Fruit fly (Drosophila melanogaster) whole organism, embryonic: ENCODE data around the gene Muc30E.

ENCODE experiments used
- Atf6 ChIP-seq: fragments of 200-800 bp; sonication (Bioruptor generic); IDR thresholded peaks from 2 replicates; pipeline ENCODE4 v1.3.6; 2022; ENCODE audit warnings: missing biosample characterization, missing genetic modification characterization
- CG11093 ChIP-seq: fragments of 200-800 bp; sonication (Bioruptor generic); IDR thresholded peaks from 3 replicates; pipeline ENCODE4 v1.3.6; 2022; ENCODE audit warnings: missing biosample characterization, missing genetic modification characterization
- CG11456 ChIP-seq: fragments of 200-800 bp; sonication (Bioruptor generic); IDR thresholded peaks from 3 replicates; pipeline ENCODE4 v1.3.6; 2022; ENCODE audit warnings: missing biosample characterization, missing genetic modification characterization
- CG12236 ChIP-seq: fragments of 200-800 bp; sonication (Bioruptor generic); optimal IDR thresholded peaks from 2 replicates; lab custom pipeline; 2016; ENCODE audit warnings: missing biosample characterization, missing genetic modification characterization
- CG14441 ChIP-seq: fragments of 200-800 bp; sonication (Bioruptor generic); IDR thresholded peaks from 2 replicates; pipeline ENCODE4 v1.3.6; 2022; ENCODE audit warnings: missing biosample characterization, missing genetic modification characterization
- CG15479 ChIP-seq: fragments of 200-800 bp; sonication (Bioruptor generic); optimal IDR thresholded peaks from 3 replicates; lab custom pipeline; 2019; ENCODE audit warnings: missing biosample characterization, mild to moderate bottlenecking, missing genetic modification characterization, moderate library complexity
- CG1603 ChIP-seq: fragments of 200-800 bp; sonication (Bioruptor generic); optimal IDR thresholded peaks from 2 replicates; lab custom pipeline; 2019; ENCODE audit warnings: missing biosample characterization, mild to moderate bottlenecking, missing genetic modification characterization, moderate library complexity
- CG16813 ChIP-seq: fragments of 200-800 bp; sonication (Bioruptor generic); IDR thresholded peaks from 3 replicates; pipeline ENCODE4 v1.3.6; 2022; ENCODE audit warnings: missing biosample characterization, missing genetic modification characterization; ENCODE audit not compliant: partially characterized antibody
- CG18764 ChIP-seq: fragments of 200-800 bp; sonication (Bioruptor generic); optimal IDR thresholded peaks from 3 replicates; lab custom pipeline; 2016; ENCODE audit warnings: missing biosample characterization, missing genetic modification characterization
- CG2889 ChIP-seq: fragments of 200-800 bp; sonication (Bioruptor generic); IDR thresholded peaks from 3 replicates; pipeline ENCODE4 v1.3.6; 2022; ENCODE audit warnings: missing biosample characterization, missing genetic modification characterization
- CG31365 ChIP-seq: fragments of 200-800 bp; sonication (Bioruptor generic); optimal IDR thresholded peaks from 2 replicates; lab custom pipeline; 2018; ENCODE audit warnings: missing biosample characterization, mild to moderate bottlenecking, missing genetic modification characterization
- CG31441 ChIP-seq: fragments of 200-800 bp; sonication (Bioruptor generic); IDR thresholded peaks from 2 replicates; pipeline ENCODE4 v1.3.6; 2022; ENCODE audit warnings: missing biosample characterization, missing genetic modification characterization
- CG32772 ChIP-seq: fragments of 200-800 bp; sonication (Bioruptor generic); IDR thresholded peaks from 2 replicates; pipeline ENCODE4 v1.3.6; 2022; ENCODE audit warnings: missing biosample characterization, missing genetic modification characterization
- CG33213 ChIP-seq: fragments of 200-800 bp; sonication (Bioruptor generic); optimal IDR thresholded peaks from 3 replicates; lab custom pipeline; 2016; ENCODE audit warnings: missing biosample characterization, missing genetic modification characterization
- CG4404 ChIP-seq: fragments of 200-800 bp; sonication (Bioruptor generic); IDR thresholded peaks from 2 replicates; pipeline ENCODE4 v1.3.6; 2022; ENCODE audit warnings: missing biosample characterization, missing genetic modification characterization
- CG7786 ChIP-seq: fragments of 200-800 bp; sonication (Bioruptor generic); optimal IDR thresholded peaks from 2 replicates; lab custom pipeline; 2016; ENCODE audit warnings: missing biosample characterization, missing genetic modification characterization
- CG7963 ChIP-seq: fragments of 200-800 bp; sonication (Bioruptor generic); IDR thresholded peaks from 3 replicates; pipeline ENCODE4 v1.3.6; 2022; ENCODE audit warnings: missing biosample characterization, missing genetic modification characterization; ENCODE audit not compliant: partially characterized antibody
- CG7987 ChIP-seq: fragments of 200-800 bp; sonication (Bioruptor generic); optimal IDR thresholded peaks from 2 replicates; lab custom pipeline; 2018; ENCODE audit warnings: missing biosample characterization, mild to moderate bottlenecking, missing genetic modification characterization, moderate library complexity
- CG8924 ChIP-seq: fragments of 200-800 bp; optimal IDR thresholded peaks from 3 replicates; lab custom pipeline; 2019; ENCODE audit warnings: missing biosample characterization, mild to moderate bottlenecking, missing genetic modification characterization, moderate library complexity
- CG9817 ChIP-seq: fragments of 200-800 bp; sonication (Bioruptor generic); optimal IDR thresholded peaks from 2 replicates; lab custom pipeline; 2018; ENCODE audit warnings: missing biosample characterization, mild to moderate bottlenecking, missing genetic modification characterization, moderate library complexity
- CTCF ChIP-seq: fragments of 200-800 bp; sonication (Bioruptor generic); optimal IDR thresholded peaks from 2 replicates; lab custom pipeline; 2017; ENCODE audit warnings: missing biosample characterization, mild to moderate bottlenecking, missing genetic modification characterization, moderate library complexity
- Hsf ChIP-seq: fragments of 200-800 bp; sonication (Bioruptor generic); optimal IDR thresholded peaks from 3 replicates; lab custom pipeline; 2016; ENCODE audit warnings: missing biosample characterization, missing genetic modification characterization
- Meics ChIP-seq: fragments of 200-800 bp; sonication (Bioruptor generic); optimal IDR thresholded peaks from 2 replicates; lab custom pipeline; 2017; ENCODE audit warnings: missing biosample characterization, mild to moderate bottlenecking, missing genetic modification characterization
- NK7.1 ChIP-seq: fragments of 200-800 bp; sonication (Bioruptor generic); optimal IDR thresholded peaks from 3 replicates; lab custom pipeline; 2016; ENCODE audit warnings: missing biosample characterization, missing genetic modification characterization
- Optix ChIP-seq: fragments of 200-800 bp; sonication (Bioruptor generic); IDR thresholded peaks from 3 replicates; pipeline ENCODE4 v1.3.6; 2022; ENCODE audit warnings: missing biosample characterization, missing genetic modification characterization
- Poxn ChIP-seq: fragments of 200-800 bp; sonication (Bioruptor generic); IDR thresholded peaks from 2 replicates; pipeline ENCODE4 v1.3.6; 2022; ENCODE audit warnings: missing biosample characterization, missing genetic modification characterization
- Sox100B ChIP-seq: fragments of 200-800 bp; sonication (Bioruptor generic); optimal IDR thresholded peaks from 3 replicates; lab custom pipeline; 2018; ENCODE audit warnings: missing biosample characterization, mild to moderate bottlenecking, missing genetic modification characterization
- Sry-β ChIP-seq: fragments of 200-800 bp; sonication (Bioruptor generic); optimal IDR thresholded peaks from 2 replicates; lab custom pipeline; 2018; ENCODE audit warnings: missing biosample characterization, mild to moderate bottlenecking, missing genetic modification characterization, moderate library complexity
- ab ChIP-seq: fragments of 200-800 bp; sonication (Bioruptor generic); optimal IDR thresholded peaks from 2 replicates; lab custom pipeline; 2016; ENCODE audit warnings: missing biosample characterization, missing genetic modification characterization
- crc ChIP-seq: fragments of 200-800 bp; sonication (Bioruptor generic); optimal IDR thresholded peaks from 2 replicates; lab custom pipeline; 2016; ENCODE audit warnings: missing biosample characterization, missing genetic modification characterization
- dm ChIP-seq: fragments of 200-800 bp; sonication (Bioruptor generic); optimal IDR thresholded peaks from 3 replicates; lab custom pipeline; 2016; ENCODE audit warnings: missing biosample characterization, missing genetic modification characterization
- ems ChIP-seq: fragments of 200-800 bp; sonication (Bioruptor generic); optimal IDR thresholded peaks from 3 replicates; lab custom pipeline; 2016; ENCODE audit warnings: missing biosample characterization, missing genetic modification characterization
- en ChIP-seq: fragments of 200-800 bp; sonication (Bioruptor generic); optimal IDR thresholded peaks from 2 replicates; lab custom pipeline; 2016; ENCODE audit warnings: missing biosample characterization, missing genetic modification characterization
- eve ChIP-seq, 2 experiments: fragments of >200 bp; optimal IDR thresholded peaks; 2 replicates each; lab custom pipeline; 2017; ENCODE audit warnings: missing biosample characterization in 2 of 2, missing genetic modification characterization in 2 of 2
- eyg ChIP-seq: fragments of 200-800 bp; sonication (Bioruptor generic); optimal IDR thresholded peaks from 3 replicates; lab custom pipeline; 2016; ENCODE audit warnings: missing biosample characterization, missing genetic modification characterization
- ind ChIP-seq: fragments of 200-800 bp; sonication (Bioruptor generic); optimal IDR thresholded peaks from 3 replicates; lab custom pipeline; 2016; ENCODE audit warnings: missing biosample characterization, missing genetic modification characterization
- kni ChIP-seq: fragments of 200-800 bp; sonication (Bioruptor generic); optimal IDR thresholded peaks from 3 replicates; lab custom pipeline; 2017; ENCODE audit warnings: mild to moderate bottlenecking, missing biosample characterization, missing genetic modification reagents, missing genetic modification characterization
- knrl ChIP-seq: fragments of 200-800 bp; sonication (Bioruptor generic); IDR thresholded peaks from 3 replicates; pipeline ENCODE4 v1.3.6; 2022; ENCODE audit warnings: missing biosample characterization, missing genetic modification characterization; ENCODE audit not compliant: partially characterized antibody
- odd ChIP-seq: fragments of 200-800 bp; sonication (Bioruptor generic); optimal IDR thresholded peaks from 2 replicates; lab custom pipeline; 2017; ENCODE audit warnings: missing biosample characterization, mild to moderate bottlenecking, missing genetic modification characterization
- p53 ChIP-seq: fragments of 200-800 bp; sonication (Bioruptor generic); optimal IDR thresholded peaks from 2 replicates; lab custom pipeline; 2016; ENCODE audit warnings: missing biosample characterization, missing genetic modification characterization
- phol ChIP-seq: fragments of 200-800 bp; sonication (Bioruptor generic); optimal IDR thresholded peaks from 3 replicates; lab custom pipeline; 2018; ENCODE audit warnings: missing biosample characterization, mild to moderate bottlenecking, missing genetic modification characterization, moderate library complexity
- pita ChIP-seq: fragments of 200-800 bp; sonication (Bioruptor generic); optimal IDR thresholded peaks from 2 replicates; lab custom pipeline; 2017; ENCODE audit warnings: missing biosample characterization, mild to moderate bottlenecking, missing genetic modification characterization
- pzg ChIP-seq: fragments of 200-800 bp; sonication (Bioruptor generic); optimal IDR thresholded peaks from 3 replicates; lab custom pipeline; 2018; ENCODE audit warnings: missing biosample characterization, mild to moderate bottlenecking, missing genetic modification characterization, moderate library complexity
- row ChIP-seq: fragments of 200-800 bp; sonication (Bioruptor generic); IDR thresholded peaks from 3 replicates; pipeline ENCODE4 v1.3.6; 2022; ENCODE audit warnings: missing biosample characterization, missing genetic modification characterization
- shn ChIP-seq: fragments of 200-800 bp; sonication (Bioruptor generic); optimal IDR thresholded peaks from 3 replicates; lab custom pipeline; 2016; ENCODE audit warnings: missing biosample characterization, missing genetic modification characterization
- sima ChIP-seq: fragments of 200-800 bp; sonication (Bioruptor generic); optimal IDR thresholded peaks from 2 replicates; lab custom pipeline; 2016; ENCODE audit warnings: missing biosample characterization, missing genetic modification characterization
- tio ChIP-seq: fragments of 200-800 bp; sonication (Bioruptor generic); optimal IDR thresholded peaks from 2 replicates; lab custom pipeline; 2017; ENCODE audit warnings: missing biosample characterization, missing genetic modification characterization, inconsistent platforms
- toy ChIP-seq: fragments of 200-800 bp; sonication (Bioruptor generic); IDR thresholded peaks from 2 replicates; pipeline ENCODE4 v1.3.6; 2022; ENCODE audit warnings: missing biosample characterization, missing genetic modification characterization
- twi ChIP-seq: fragments of 200-800 bp; optimal IDR thresholded peaks from 2 replicates; lab custom pipeline; 2019; ENCODE audit warnings: missing biosample characterization, mild to moderate bottlenecking, missing genetic modification characterization, moderate library complexity
- tx ChIP-seq: fragments of 200-800 bp; sonication (Bioruptor generic); optimal IDR thresholded peaks from 2 replicates; lab custom pipeline; 2016; ENCODE audit warnings: missing biosample characterization, missing genetic modification characterization
- unpg ChIP-seq: fragments of 200-800 bp; sonication (Bioruptor generic); optimal IDR thresholded peaks from 3 replicates; lab custom pipeline; 2018; ENCODE audit warnings: missing biosample characterization, mild to moderate bottlenecking, missing genetic modification characterization, moderate library complexity
- zf30C ChIP-seq: fragments of 200-800 bp; sonication (Bioruptor generic); optimal IDR thresholded peaks from 3 replicates; lab custom pipeline; 2018; ENCODE audit warnings: missing biosample characterization, mild to moderate bottlenecking, missing genetic modification characterization
- zfh2 ChIP-seq: fragments of 200-800 bp; sonication (Bioruptor generic); optimal IDR thresholded peaks from 2 replicates; lab custom pipeline; 2016; ENCODE audit warnings: missing biosample characterization, missing genetic modification characterization

Muc30E gene

DNA sequence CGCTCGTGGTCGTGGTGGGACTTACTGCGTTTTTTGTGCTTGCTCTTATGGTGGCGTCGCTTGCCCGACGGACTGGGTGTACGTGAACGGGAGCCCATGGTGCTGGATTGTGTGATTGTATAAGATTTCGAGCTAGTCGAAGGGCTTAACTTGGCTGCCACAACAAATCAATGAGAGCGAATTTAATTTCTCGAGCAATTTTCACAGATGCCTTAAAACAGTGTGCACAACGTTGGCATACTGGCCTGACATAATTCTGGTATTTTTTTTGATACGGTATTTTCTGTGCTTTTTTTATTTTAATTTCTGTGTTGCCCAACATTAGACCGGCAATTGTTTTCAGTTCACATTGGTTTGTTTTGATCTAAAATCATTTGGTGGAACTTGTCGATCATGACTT is 35.0 kb upstream of the Muc30E start, which contains the start of gene Arglu1 (continued):
- peak; percentile 58 for TF ChIP-seq zfh2
- no peak for TF ChIP-seq ind (GFP tag; lab: Kevin White, UChicago)
- no peak for TF ChIP-seq tio (GFP tag; lab: Kevin White, UChicago)
- no peak for TF ChIP-seq Sox100B (GFP tag; lab: Kevin White, UChicago)
- no peak for TF ChIP-seq sima
- no peak for TF ChIP-seq p53 (GFP tag; lab: Kevin White, UChicago)
- TF ChIP-seq CG7786 (GFP tag; lab: Kevin White, UChicago): peak; percentile 33
- peak; percentile 37 for TF ChIP-seq CG33213 (GFP tag; lab: Kevin White, UChicago)
- TF ChIP-seq row (GFP tag; lab: Robert Waterston, UW): 0 out of 3 replicates have a peak, but pooled peaks have one; percentile 25
- no peak for TF ChIP-seq CG12236 (GFP tag; lab: Kevin White, UChicago)
- no peak for TF ChIP-seq Poxn (GFP tag; lab: Robert Waterston, UW)
- TF ChIP-seq knrl: no peak
- TF ChIP-seq odd: no peak
- TF ChIP-seq twi (tag; lab: Kevin White, UChicago): no peak
- TF ChIP-seq Atf6 (GFP tag; lab: Robert Waterston, UW): no peak
- no peak for TF ChIP-seq CG2889 (GFP tag; lab: Robert Waterston, UW)
- TF ChIP-seq CG9817 (tag; lab: Kevin White, UChicago): no peak
- TF ChIP-seq CG4404 (GFP tag; lab: Robert Waterston, UW): no peak
- no peak for TF ChIP-seq NK7.1
- no peak for TF ChIP-seq CG16813 (GFP tag; lab: Robert Waterston, UW)
- TF ChIP-seq CG32772 (GFP tag; lab: Robert Waterston, UW): peak; percentile 77
- TF ChIP-seq ab (GFP tag; lab: Kevin White, UChicago): no peak
- no peak for TF ChIP-seq CG14441 (GFP tag; lab: Robert Waterston, UW)
- no peak for TF ChIP-seq Sry-β (GFP tag; lab: Kevin White, UChicago)
- no peak for TF ChIP-seq zf30C (GFP tag; lab: Kevin White, UChicago)
- TF ChIP-seq pita (GFP tag; lab: Kevin White, UChicago): no peak
- TF ChIP-seq CG18764 (GFP tag; lab: Kevin White, UChicago): no peak
- TF ChIP-seq eyg (GFP tag; lab: Kevin White, UChicago): peak; percentile 25
- TF ChIP-seq CG7987 (GFP tag; lab: Kevin White, UChicago): no peak
- TF ChIP-seq CG31441: no peak
- TF ChIP-seq tx: no peak
- no peak for TF ChIP-seq kni
- TF ChIP-seq CG11456 (GFP tag; lab: Robert Waterston, UW): peak; percentile 63; the same call in 1 of the 3 replicates
- TF ChIP-seq unpg (GFP tag; lab: Kevin White, UChicago): no peak
- TF ChIP-seq CTCF: no peak
- no peak for TF ChIP-seq CG31365 (tag; lab: Kevin White, UChicago)
- TF ChIP-seq phol: no peak
- no peak for TF ChIP-seq toy (GFP tag; lab: Robert Waterston, UW)
- TF ChIP-seq crc: no peak
- no peak for TF ChIP-seq shn (GFP tag; lab: Kevin White, UChicago)
- TF ChIP-seq CG7963: no peak
- no peak for TF ChIP-seq en (GFP tag; lab: Kevin White, UChicago)
- TF ChIP-seq Hsf (GFP tag; lab: Kevin White, UChicago): no peak
- TF ChIP-seq CG11093 (GFP tag; lab: Robert Waterston, UW): no peak
- no peak for TF ChIP-seq dm (GFP tag; lab: Kevin White, UChicago)
- TF ChIP-seq Meics (GFP tag; lab: Kevin White, UChicago): peak; percentile 13
- no peak for TF ChIP-seq eve (GFP tag; optimal IDR thresholded peaks at IDR 0.05; lab: Kevin White, UChicago)
- no peak for TF ChIP-seq CG8924
- TF ChIP-seq CG1603 (tag; lab: Kevin White, UChicago): no peak
- TF ChIP-seq pzg: peak; percentile 60
- TF ChIP-seq ems: peak; percentile 28
- TF ChIP-seq CG15479 (GFP tag; lab: Kevin White, UChicago): no peak
- TF ChIP-seq Optix (GFP tag; lab: Robert Waterston, UW): no peak
